Worm (Caenorhabditis elegans) whole organism, L1 larva: ENCODE measurements around the gene dao-3.

ENCODE experiments used
- F16B12.6 ChIP-seq: fragments of 150-350 bp; optimal IDR thresholded peaks from 2 replicates; lab custom pipeline; 2014; ENCODE audit warnings: missing biosample characterization, missing genetic modification characterization
- egl-27 ChIP-seq, 2 experiments: fragments of 150-350 bp in 1 of 2; sonication (generic microtip); optimal IDR thresholded peaks; 3 replicates each; lab custom pipeline; 2017 to 2018; ENCODE audit warnings: missing biosample characterization in 2 of 2, missing genetic modification characterization in 2 of 2, missing genetic modification reagents in 2 of 2
- fkh-10 ChIP-seq: sonication (generic microtip); optimal IDR thresholded peaks from 2 replicates; lab custom pipeline; 2017; ENCODE audit warnings: missing biosample characterization, missing genetic modification reagents, missing genetic modification characterization
- fos-1 ChIP-seq: fragments of 150-350 bp; optimal IDR thresholded peaks from 2 replicates; lab custom pipeline; 2014; ENCODE audit warnings: missing biosample characterization, missing genetic modification characterization
- skn-1 ChIP-seq: fragments of 150-350 bp; optimal IDR thresholded peaks from 2 replicates; lab custom pipeline; 2014; ENCODE audit warnings: missing biosample characterization, missing genetic modification characterization
- unc-30 ChIP-seq: sonication (generic microtip); optimal IDR thresholded peaks from 2 replicates; lab custom pipeline; 2017; ENCODE audit warnings: missing biosample characterization, missing genetic modification characterization
- unc-86 ChIP-seq: sonication (generic microtip); optimal IDR thresholded peaks from 2 replicates; lab custom pipeline; 2016; ENCODE audit warnings: missing genetic modification characterization, missing compliant biosample characterization

- TF ChIP-seq egl-27 (tag; optimal IDR thresholded peaks at IDR 0.05; lab: Kevin White, UChicago) = no peak
- TF ChIP-seq skn-1 (tag; lab: Kevin White, UChicago) = no peak
- TF ChIP-seq unc-30 (tag; lab: Kevin White, UChicago) = no peak
- no peak for TF ChIP-seq fos-1 (tag; lab: Kevin White, UChicago)
- TF ChIP-seq fkh-10 (GFP tag; lab: Kevin White, UChicago) = no peak
- TF ChIP-seq F16B12.6 (tag; lab: Kevin White, UChicago) = no peak
- TF ChIP-seq unc-86 = no peak
Measured at ce11 chrX:8078899-8079298, 7.5 kb downstream of the dao-3 start.
